Worm (Caenorhabditis elegans) whole organism, early embryonic: ENCODE measurements around the gene fbxa-102.
"Not testable (repeated sequence)": the region's sequence is repeated elsewhere in the genome, so short reads cannot be mapped to it uniquely, and the experiment has no call there.

Source experiments
- B0310.2 ChIP-seq: sonication (generic microtip); optimal IDR thresholded peaks from 2 replicates; lab custom pipeline; 2016; ENCODE audit warnings: mild to moderate bottlenecking, missing genetic modification characterization, missing compliant biosample characterization
- ceh-13 ChIP-seq: fragments of 200-800 bp; sonication (Bioruptor generic); optimal IDR thresholded peaks from 2 replicates; lab custom pipeline; 2018; ENCODE audit warnings: mild to moderate bottlenecking, missing genetic modification characterization, missing compliant biosample characterization

- not testable (repeated sequence) for TF ChIP-seq ceh-13 (GFP tag; lab: Kevin White, UChicago); B0310.2 (tag; lab: Kevin White, UChicago)
Observed at ce11 chrV:17464278-17464677, 29.4 kb downstream of the fbxa-102 start, which contains the start of gene F20E11.7.
